Worm (Caenorhabditis elegans) whole organism, L2 larva: ENCODE results near the gene H38K22.9.

Source experiments
- C34F6.9 ChIP-seq: fragments of 150-350 bp; optimal IDR thresholded peaks from 2 replicates; lab custom pipeline; 2014; ENCODE audit warnings: missing biosample characterization, missing genetic modification characterization
- aly-2 ChIP-seq: fragments of 150-350 bp; optimal IDR thresholded peaks from 2 replicates; lab custom pipeline; 2014; ENCODE audit warnings: missing biosample characterization, missing genetic modification characterization
- elt-1 ChIP-seq: fragments of 150-350 bp; optimal IDR thresholded peaks from 2 replicates; lab custom pipeline; 2014; ENCODE audit warnings: missing biosample characterization, missing genetic modification characterization
- nhr-11 ChIP-seq: fragments of 150-350 bp; optimal IDR thresholded peaks from 2 replicates; lab custom pipeline; 2014; ENCODE audit warnings: missing biosample characterization, missing genetic modification characterization
- unc-62 ChIP-seq: fragments of 150-350 bp; optimal IDR thresholded peaks from 2 replicates; lab custom pipeline; 2014; ENCODE audit warnings: missing biosample characterization, missing genetic modification reagents, missing genetic modification characterization
- ztf-11 ChIP-seq: sonication (generic microtip); optimal IDR thresholded peaks from 2 replicates; lab custom pipeline; 2017; ENCODE audit warnings: missing biosample characterization, missing genetic modification characterization

- TF ChIP-seq aly-2 (tag; lab: Kevin White, UChicago) = no peak
- TF ChIP-seq C34F6.9 = no peak
- TF ChIP-seq nhr-11 (tag; lab: Kevin White, UChicago) = no peak
- no peak for TF ChIP-seq unc-62 (GFP tag; lab: Kevin White, UChicago)
- no peak for TF ChIP-seq ztf-11 (tag; lab: Kevin White, UChicago)
- TF ChIP-seq elt-1 (tag; lab: Kevin White, UChicago) = no peak
Measured at ce11 chrIII:4293108-4293507, 30.9 kb upstream of the H38K22.9 start, which contains the start of gene R10E4.6.
